Worm (Caenorhabditis elegans) whole organism, L2 larva: ENCODE data around the gene cec-3.

Experiments used
- C34F6.9 ChIP-seq: fragments of 150-350 bp; optimal IDR thresholded peaks from 2 replicates; lab custom pipeline; 2014; ENCODE audit warnings: missing biosample characterization, missing genetic modification characterization
- F13H6.1 ChIP-seq: sonication (generic microtip); optimal IDR thresholded peaks from 2 replicates; lab custom pipeline; 2016; ENCODE audit warnings: missing genetic modification characterization, missing compliant biosample characterization
- R02D3.7 ChIP-seq: fragments of 150-350 bp; optimal IDR thresholded peaks from 2 replicates; lab custom pipeline; 2014; ENCODE audit warnings: missing biosample characterization, missing genetic modification characterization
- Y55F3AM.14 ChIP-seq: fragments of 200-800 bp; sonication (Bioruptor generic); optimal IDR thresholded peaks from 2 replicates; lab custom pipeline; 2018; ENCODE audit warnings: mild to moderate bottlenecking, missing genetic modification characterization, missing compliant biosample characterization
- ZK546.5 ChIP-seq: sonication (generic microtip); optimal IDR thresholded peaks from 2 replicates; lab custom pipeline; 2017; ENCODE audit warnings: missing biosample characterization, missing genetic modification characterization
- aly-2 ChIP-seq: fragments of 150-350 bp; optimal IDR thresholded peaks from 2 replicates; lab custom pipeline; 2014; ENCODE audit warnings: missing biosample characterization, missing genetic modification characterization
- ama-1 ChIP-seq: fragments of 150-350 bp; optimal IDR thresholded peaks from 2 replicates; lab custom pipeline; 2018; ENCODE audit warnings: inconsistent platforms
- blmp-1 ChIP-seq: sonication (generic microtip); optimal IDR thresholded peaks from 2 replicates; lab custom pipeline; 2017; ENCODE audit warnings: missing genetic modification characterization, mild to moderate bottlenecking, missing compliant biosample characterization, antibody characterized with exemption, moderate library complexity; ENCODE audit not compliant: insufficient read depth
- ceh-16 ChIP-seq: fragments of 150-350 bp; optimal IDR thresholded peaks from 2 replicates; lab custom pipeline; 2014; ENCODE audit warnings: missing biosample characterization, missing genetic modification characterization
- crh-2 ChIP-seq: sonication (generic microtip); optimal IDR thresholded peaks from 2 replicates; lab custom pipeline; 2017; ENCODE audit warnings: missing biosample characterization, missing genetic modification characterization
- egl-27 ChIP-seq: sonication (generic microtip); optimal IDR thresholded peaks from 3 replicates; lab custom pipeline; 2017; ENCODE audit warnings: missing biosample characterization, missing genetic modification reagents, missing genetic modification characterization
- elt-1 ChIP-seq: fragments of 150-350 bp; optimal IDR thresholded peaks from 2 replicates; lab custom pipeline; 2014; ENCODE audit warnings: missing biosample characterization, missing genetic modification characterization
- elt-3 ChIP-seq: sonication (generic microtip); optimal IDR thresholded peaks from 2 replicates; lab custom pipeline; 2017; ENCODE audit warnings: missing biosample characterization, missing genetic modification characterization
- fos-1 ChIP-seq: fragments of 150-350 bp; optimal IDR thresholded peaks from 2 replicates; lab custom pipeline; 2014; ENCODE audit warnings: missing biosample characterization, missing genetic modification characterization
- gmeb-1 ChIP-seq: fragments of 150-350 bp; optimal IDR thresholded peaks from 2 replicates; lab custom pipeline; 2014; ENCODE audit warnings: missing biosample characterization, missing genetic modification characterization
- lin-11 ChIP-seq: fragments of 150-350 bp; sonication (generic microtip); optimal IDR thresholded peaks from 2 replicates; lab custom pipeline; 2014; ENCODE audit warnings: missing biosample characterization, missing genetic modification characterization, inconsistent platforms, mixed read lengths
- lin-13 ChIP-seq: fragments of 150-350 bp; optimal IDR thresholded peaks from 2 replicates; lab custom pipeline; 2014; ENCODE audit warnings: missing biosample characterization, missing genetic modification reagents, missing genetic modification characterization
- lin-39 ChIP-seq: fragments of 150-350 bp; optimal IDR thresholded peaks from 2 replicates; lab custom pipeline; 2014; ENCODE audit warnings: missing biosample characterization, missing genetic modification reagents, missing genetic modification characterization
- lsy-2 ChIP-seq, 2 experiments: fragments of 150-350 bp in 1 of 2; sonication (generic microtip) in 1 of 2; optimal IDR thresholded peaks; 2 replicates each; lab custom pipeline; 2014 to 2017; ENCODE audit warnings: missing biosample characterization in 2 of 2, missing genetic modification characterization in 2 of 2
- mab-5 ChIP-seq: fragments of 150-350 bp; optimal IDR thresholded peaks from 2 replicates; lab custom pipeline; 2014; ENCODE audit warnings: missing biosample characterization, missing genetic modification characterization
- mbf-1 ChIP-seq: sonication (generic microtip); optimal IDR thresholded peaks from 2 replicates; lab custom pipeline; 2017; ENCODE audit warnings: missing biosample characterization, missing genetic modification characterization
- mdl-1 ChIP-seq, 2 experiments: fragments of 150-350 bp in 1 of 2; sonication (generic microtip) in 1 of 2; optimal IDR thresholded peaks; 2 replicates each; lab custom pipeline; 2017; ENCODE audit warnings: missing biosample characterization in 2 of 2, missing genetic modification characterization in 2 of 2
- nhr-10 ChIP-seq: sonication (generic microtip); optimal IDR thresholded peaks from 2 replicates; lab custom pipeline; 2017; ENCODE audit warnings: missing biosample characterization, missing genetic modification characterization
- nhr-11 ChIP-seq: fragments of 150-350 bp; optimal IDR thresholded peaks from 2 replicates; lab custom pipeline; 2014; ENCODE audit warnings: missing biosample characterization, missing genetic modification characterization
- nhr-129 ChIP-seq: fragments of 150-350 bp; optimal IDR thresholded peaks from 2 replicates; lab custom pipeline; 2014; ENCODE audit warnings: missing biosample characterization, missing genetic modification characterization
- nhr-21 ChIP-seq: fragments of 150-350 bp; optimal IDR thresholded peaks from 2 replicates; lab custom pipeline; 2014; ENCODE audit warnings: missing biosample characterization, missing genetic modification characterization
- nhr-23 ChIP-seq: fragments of 150-350 bp; optimal IDR thresholded peaks from 2 replicates; lab custom pipeline; 2014; ENCODE audit warnings: missing biosample characterization, missing genetic modification reagents, missing genetic modification characterization
- nhr-237 ChIP-seq: fragments of 150-350 bp; optimal IDR thresholded peaks from 2 replicates; lab custom pipeline; 2014; ENCODE audit warnings: missing biosample characterization, missing genetic modification characterization
- nhr-25 ChIP-seq: fragments of 150-350 bp; sonication (generic microtip); optimal IDR thresholded peaks from 3 replicates; lab custom pipeline; 2014; ENCODE audit warnings: missing biosample characterization, missing genetic modification characterization
- nhr-6 ChIP-seq: fragments of 150-350 bp; optimal IDR thresholded peaks from 2 replicates; lab custom pipeline; 2014; ENCODE audit warnings: missing biosample characterization, missing genetic modification characterization
- nhr-77 ChIP-seq: fragments of 150-350 bp; optimal IDR thresholded peaks from 2 replicates; lab custom pipeline; 2014; ENCODE audit warnings: missing biosample characterization, missing genetic modification characterization
- peb-1 ChIP-seq: fragments of 150-350 bp; optimal IDR thresholded peaks from 2 replicates; lab custom pipeline; 2014; ENCODE audit warnings: missing biosample characterization, missing genetic modification characterization
- sem-4 ChIP-seq: fragments of 150-350 bp; optimal IDR thresholded peaks from 2 replicates; lab custom pipeline; 2014; ENCODE audit warnings: missing biosample characterization, missing genetic modification reagents, missing genetic modification characterization
- skn-1 ChIP-seq: sonication (generic microtip); optimal IDR thresholded peaks from 2 replicates; lab custom pipeline; 2017; ENCODE audit warnings: missing biosample characterization, missing genetic modification characterization
- sma-3 ChIP-seq: sonication (generic microtip); optimal IDR thresholded peaks from 2 replicates; lab custom pipeline; 2016; ENCODE audit warnings: missing genetic modification reagents, missing genetic modification characterization, missing compliant biosample characterization
- sma-9 ChIP-seq, 2 experiments: fragments of 150-350 bp in 1 of 2; sonication (generic microtip) in 1 of 2; optimal IDR thresholded peaks; 2 replicates each; lab custom pipeline; 2014 to 2016; ENCODE audit warnings: missing genetic modification characterization in 2 of 2, mild to moderate bottlenecking in 1 of 2, missing biosample characterization in 1 of 2, missing compliant biosample characterization in 1 of 2, missing genetic modification reagents in 1 of 2, moderate library complexity in 1 of 2
- snpc-4 ChIP-seq: fragments of 150-350 bp; optimal IDR thresholded peaks from 2 replicates; lab custom pipeline; 2014; ENCODE audit warnings: missing biosample characterization, missing genetic modification characterization
- unc-55 ChIP-seq: fragments of 150-350 bp; sonication (generic microtip); optimal IDR thresholded peaks from 3 replicates; lab custom pipeline; 2014; ENCODE audit warnings: missing biosample characterization, missing genetic modification reagents, missing genetic modification characterization
- zag-1 ChIP-seq: fragments of 150-350 bp; optimal IDR thresholded peaks from 2 replicates; lab custom pipeline; 2014; ENCODE audit warnings: missing biosample characterization, missing genetic modification characterization
- ztf-1 ChIP-seq: fragments of 200-800 bp; sonication (Bioruptor generic); conservative IDR thresholded peaks from 2 replicates; pipeline ENCODE4 v1.3.6; 2022; ENCODE audit warnings: missing genetic modification characterization, missing compliant biosample characterization
- ztf-11 ChIP-seq: sonication (generic microtip); optimal IDR thresholded peaks from 2 replicates; lab custom pipeline; 2017; ENCODE audit warnings: missing biosample characterization, missing genetic modification characterization
- ztf-4 ChIP-seq: fragments of 150-350 bp; optimal IDR thresholded peaks from 2 replicates; lab custom pipeline; 2014; ENCODE audit warnings: missing biosample characterization, missing genetic modification characterization

Gene cec-3

DNA sequence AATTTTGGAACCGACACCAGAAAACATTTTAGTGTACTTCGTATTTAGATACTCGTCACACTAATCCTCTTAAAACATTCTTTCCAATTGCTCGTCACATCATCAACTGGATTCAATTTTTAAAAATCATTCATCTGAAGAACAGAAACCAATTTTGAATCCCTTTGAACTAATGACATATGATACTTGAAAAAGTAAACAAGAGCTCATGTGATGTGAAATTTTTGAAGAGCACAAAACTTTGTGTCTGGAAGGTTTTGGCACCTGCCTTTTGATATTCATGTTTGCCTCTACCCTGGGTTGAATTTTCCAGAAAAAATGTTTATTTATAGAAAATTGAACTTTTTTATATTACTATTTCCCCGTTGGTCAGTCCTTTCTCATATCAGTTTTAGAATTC lies 31.4 kb upstream of the cec-3 start (continued):
- peak in 1 of 2 experiments; percentile 42 for TF ChIP-seq lsy-2 (tag; optimal IDR thresholded peaks at IDR 0.05; lab: Kevin White, UChicago)

DNA sequence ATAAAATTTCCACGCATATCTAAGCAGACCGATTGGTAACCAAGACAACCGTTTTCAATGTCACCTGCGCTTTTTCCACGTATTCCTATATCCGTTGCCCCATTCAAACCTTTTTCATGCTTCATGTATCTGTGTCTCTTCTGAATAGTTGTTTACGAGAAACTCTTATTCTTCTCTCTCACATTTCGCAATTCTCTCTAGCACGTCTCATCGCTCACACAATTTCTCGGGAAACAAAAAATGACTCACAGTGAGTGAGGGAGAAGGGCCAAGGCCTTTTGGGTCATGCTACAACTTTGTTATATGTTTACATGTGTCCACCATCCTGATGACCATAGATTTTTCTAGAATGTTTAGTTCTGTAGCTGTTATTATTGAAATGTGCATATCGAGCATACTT lies 29.9 kb upstream of the cec-3 start:
- TF ChIP-seq elt-1 (tag; lab: Kevin White, UChicago), result no peak
- TF ChIP-seq skn-1, result peak; percentile 28
- TF ChIP-seq nhr-25, result peak; percentile 6
- TF ChIP-seq ZK546.5 (tag; lab: Kevin White, UChicago), result no peak
- TF ChIP-seq fos-1 (tag; lab: Kevin White, UChicago), result peak; percentile 58
- peak; percentile 21 for TF ChIP-seq lin-11
- peak; percentile 85 for TF ChIP-seq crh-2 (tag; lab: Kevin White, UChicago)
- peak; percentile 6 for TF ChIP-seq nhr-21
- TF ChIP-seq zag-1 (tag; lab: Kevin White, UChicago), result peak; percentile 83
- peak; percentile 92 for TF ChIP-seq nhr-129 (tag; lab: Kevin White, UChicago)
- TF ChIP-seq ztf-4 (tag; lab: Kevin White, UChicago), result peak; percentile 75
- TF ChIP-seq C34F6.9 (tag; lab: Kevin White, UChicago), result peak; percentile 88
- TF ChIP-seq lin-13 (GFP tag; lab: Kevin White, UChicago), result peak; percentile 17
- peak; percentile 41 for TF ChIP-seq ama-1 (lab: Kevin White, UChicago)
- peak; percentile 40 for TF ChIP-seq sma-9 (GFP tag; optimal IDR thresholded peaks at IDR 0.05; lab: Kevin White, UChicago)
- TF ChIP-seq sma-9 (tag; optimal IDR thresholded peaks at IDR 0.05; lab: Kevin White, UChicago), result no peak
- peak; percentile 44 for TF ChIP-seq unc-55 (GFP tag; lab: Kevin White, UChicago)
- no peak for TF ChIP-seq nhr-6 (tag; lab: Kevin White, UChicago)
- TF ChIP-seq lsy-2 (tag; optimal IDR thresholded peaks at IDR 0.05; lab: Kevin White, UChicago), result peak in 1 of 2 experiments; percentile 77
- TF ChIP-seq snpc-4 (tag; lab: Kevin White, UChicago), result no peak
- no peak for TF ChIP-seq mdl-1 (tag; optimal IDR thresholded peaks at IDR 0.05; lab: Kevin White, UChicago)

DNA sequence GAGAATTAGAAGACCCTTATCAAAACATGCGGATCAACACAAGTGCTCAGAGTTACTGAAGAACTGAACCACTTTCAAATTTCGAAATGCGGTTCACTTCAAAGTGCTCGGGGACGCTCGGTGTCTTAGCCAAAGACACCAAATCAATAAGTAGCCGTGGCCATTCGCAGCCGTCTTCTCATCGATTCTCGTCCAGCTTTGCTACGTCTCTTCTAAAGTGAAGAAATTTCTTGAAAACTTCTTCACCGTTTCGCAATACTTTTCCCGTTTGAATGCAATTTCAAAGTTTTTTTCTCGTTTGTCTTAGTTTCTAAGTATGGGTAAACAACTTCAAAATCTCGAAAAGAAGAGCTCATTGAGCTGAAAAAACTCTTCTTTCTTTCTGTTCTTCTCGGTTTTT lies 27.5 kb upstream of the cec-3 start:
- no peak for TF ChIP-seq sma-3
- TF ChIP-seq egl-27, result no peak
- TF ChIP-seq mdl-1 (tag; optimal IDR thresholded peaks at IDR 0.05; lab: Kevin White, UChicago), result no peak
- no peak for TF ChIP-seq mab-5 (tag; lab: Kevin White, UChicago)
- TF ChIP-seq lin-39 (tag; lab: Kevin White, UChicago), result no peak
- no peak for TF ChIP-seq sem-4 (tag; lab: Kevin White, UChicago)
- no peak for TF ChIP-seq nhr-23 (tag; lab: Kevin White, UChicago)
- TF ChIP-seq C34F6.9 (tag; lab: Kevin White, UChicago), result peak; percentile 65
- no peak for TF ChIP-seq Y55F3AM.14 (GFP tag; lab: Kevin White, UChicago)
- no peak for TF ChIP-seq F13H6.1
- peak; percentile 95 for TF ChIP-seq unc-55 (GFP tag; lab: Kevin White, UChicago)
- TF ChIP-seq nhr-77 (tag; lab: Kevin White, UChicago), result no peak
- TF ChIP-seq blmp-1 (tag; lab: Kevin White, UChicago), result no peak
- TF ChIP-seq lin-13 (GFP tag; lab: Kevin White, UChicago), result no peak
- no peak for TF ChIP-seq ama-1 (lab: Kevin White, UChicago)
- no peak for TF ChIP-seq nhr-10 (tag; lab: Kevin White, UChicago)
- TF ChIP-seq nhr-237 (tag; lab: Kevin White, UChicago), result no peak
- TF ChIP-seq ztf-11 (tag; lab: Kevin White, UChicago), result no peak
- no peak for TF ChIP-seq crh-2 (tag; lab: Kevin White, UChicago)
- TF ChIP-seq ztf-4 (tag; lab: Kevin White, UChicago), result no peak
- TF ChIP-seq aly-2, result no peak
- no peak for TF ChIP-seq peb-1 (tag; lab: Kevin White, UChicago)
- TF ChIP-seq nhr-21, result no peak
- TF ChIP-seq lsy-2 (tag; optimal IDR thresholded peaks at IDR 0.05; lab: Kevin White, UChicago), result peak in 1 of 2 experiments; percentile 38
- TF ChIP-seq elt-3 (tag; lab: Kevin White, UChicago), result no peak
- TF ChIP-seq ztf-1 (GFP tag; lab: Robert Waterston, UW), result no peak
- no peak for TF ChIP-seq gmeb-1 (tag; lab: Kevin White, UChicago)
- TF ChIP-seq nhr-6 (tag; lab: Kevin White, UChicago), result no peak
- TF ChIP-seq R02D3.7 (tag; lab: Kevin White, UChicago), result no peak
- no peak for TF ChIP-seq ZK546.5 (tag; lab: Kevin White, UChicago)
- TF ChIP-seq lin-11, result peak; percentile 23
- TF ChIP-seq ceh-16 (tag; lab: Kevin White, UChicago), result no peak
- TF ChIP-seq zag-1 (tag; lab: Kevin White, UChicago), result no peak
- no peak for TF ChIP-seq fos-1 (tag; lab: Kevin White, UChicago)
- TF ChIP-seq elt-1 (tag; lab: Kevin White, UChicago), result no peak
- no peak for TF ChIP-seq nhr-11 (tag; lab: Kevin White, UChicago)
- no peak for TF ChIP-seq sma-9 (GFP tag; optimal IDR thresholded peaks at IDR 0.05; lab: Kevin White, UChicago)
- TF ChIP-seq sma-9 (tag; optimal IDR thresholded peaks at IDR 0.05; lab: Kevin White, UChicago), result no peak
- no peak for TF ChIP-seq skn-1
- peak; percentile 20 for TF ChIP-seq nhr-129 (tag; lab: Kevin White, UChicago)
- TF ChIP-seq mbf-1 (tag; lab: Kevin White, UChicago), result no peak
